Worm (Caenorhabditis elegans): ENCODE results near the gene acdh-8.

- TF ChIP-seq mdl-1 (tag; optimal IDR thresholded peaks at IDR 0.05) (no peak), jun-1 (tag; optimal IDR thresholded peaks at IDR 0.05) (no peak), sea-2 (GFP tag; optimal IDR thresholded peaks at IDR 0.05) (no peak), nhr-12 (tag; optimal IDR thresholded peaks at IDR 0.05) (no peak), nhr-28 (tag; optimal IDR thresholded peaks at IDR 0.05) (no peak), pha-4 (tag; optimal IDR thresholded peaks at IDR 0.05) (no peak), aly-2 (tag; optimal IDR thresholded peaks at IDR 0.05) (no peak), unc-39 (tag; optimal IDR thresholded peaks at IDR 0.05) (no peak), fos-1 (tag; optimal IDR thresholded peaks at IDR 0.05) (no peak), tbx-2 (tag; optimal IDR thresholded peaks at IDR 0.05) (no peak), unc-62 (GFP tag; optimal IDR thresholded peaks at IDR 0.05) (no peak), egl-27 (tag; optimal IDR thresholded peaks at IDR 0.05) (no peak)
These were observed 34.2 kb downstream of the acdh-8 start, which contains the start of gene ZK1248.11 for ce11 chrII:5828486-5828885.
